Worm (Caenorhabditis elegans): Measurements from ENCODE around the gene R07E5.5.

R07E5.5 gene

ce11 chrIII:4444492-4444891, 47.3 kb downstream of the R07E5.5 start:
- TF ChIP-seq ttx-3 (tag; optimal IDR thresholded peaks at IDR 0.05), result no peak
- TF ChIP-seq K02D7.2 (tag; optimal IDR thresholded peaks at IDR 0.05), result no peak
- no peak for TF ChIP-seq T23F11.4 (GFP tag; optimal IDR thresholded peaks at IDR 0.05)
- no peak for TF ChIP-seq hlh-8 (tag; optimal IDR thresholded peaks at IDR 0.05)
- no peak for TF ChIP-seq lim-6 (tag; optimal IDR thresholded peaks at IDR 0.05)
- no peak for TF ChIP-seq ceh-34 (tag; optimal IDR thresholded peaks at IDR 0.05)
- TF ChIP-seq nfya-1 (tag; optimal IDR thresholded peaks at IDR 0.05), result no peak
- TF ChIP-seq ceh-2 (tag; optimal IDR thresholded peaks at IDR 0.05), result no peak
- no peak for TF ChIP-seq che-1 (tag; optimal IDR thresholded peaks at IDR 0.05)
- no peak for TF ChIP-seq gmeb-2 (tag; optimal IDR thresholded peaks at IDR 0.05)
- no peak for TF ChIP-seq sox-4 (tag; optimal IDR thresholded peaks at IDR 0.05)

ce11 chrIII:4448029-4448428, 50.8 kb downstream of the R07E5.5 start:
- TF ChIP-seq unc-55 (GFP tag; optimal IDR thresholded peaks at IDR 0.05) (peak; percentile 53), ztf-16 (tag; optimal IDR thresholded peaks at IDR 0.05) (no peak), Y22D7AL.16 (tag; optimal IDR thresholded peaks at IDR 0.05) (no peak)

All from whole organism, late embryonic.